Worm (Caenorhabditis elegans): Measurements from ENCODE around the gene nasp-2.

Gene nasp-2

DNA sequence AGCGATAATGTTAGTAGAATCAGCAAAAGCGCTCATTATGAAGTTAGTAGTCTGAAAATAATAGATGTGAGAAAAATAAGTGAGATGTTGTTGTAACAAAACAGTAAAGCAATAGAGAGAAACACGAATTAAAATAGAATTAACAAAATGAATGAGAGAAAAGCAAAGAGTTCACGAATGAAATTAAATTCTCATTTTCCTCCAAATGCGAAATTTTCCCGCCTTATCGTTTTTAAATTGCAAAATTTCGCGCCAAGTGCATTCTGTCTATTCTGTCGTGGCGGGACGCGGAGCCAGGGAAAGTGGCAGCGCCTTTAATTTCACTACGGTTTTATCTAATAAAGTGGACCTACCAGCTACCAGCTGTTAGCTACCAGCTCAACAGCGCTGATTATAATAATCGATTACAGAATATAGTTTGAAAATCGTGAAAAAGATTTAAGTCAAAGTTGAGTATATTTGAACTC lies at the start of gene nasp-2:
TSS of gene nasp-2 (minus strand) at position 51 of the 467 bp plus-strand sequence.
- TF ChIP-seq unc-62 (GFP tag; optimal IDR thresholded peaks at IDR 0.05), result no peak

DNA sequence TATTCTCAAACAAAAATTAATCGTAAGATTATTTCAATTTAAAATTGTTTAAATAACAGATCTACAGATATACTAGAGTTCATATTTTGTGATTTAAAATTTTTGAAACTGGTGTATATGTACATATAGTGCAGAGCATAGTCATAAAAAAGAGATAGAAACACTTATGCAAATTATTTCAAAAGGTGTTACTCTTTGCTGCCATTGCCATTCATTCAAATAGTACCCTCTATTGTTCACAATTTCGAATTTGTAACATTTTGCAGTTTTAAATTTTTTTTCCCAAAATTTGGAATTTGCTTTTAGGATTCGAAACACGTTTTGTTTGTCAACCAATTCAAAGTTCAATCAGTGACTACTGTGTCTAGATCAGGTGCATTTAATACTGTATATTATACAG lies 48.2 kb upstream of the nasp-2 start, which contains the start of gene F32H5.4:
TSS of gene F32H5.4 (plus strand) at position 301 of the 400 bp plus-strand sequence.
- TF ChIP-seq unc-62 (GFP tag; optimal IDR thresholded peaks at IDR 0.05), result no peak

DNA sequence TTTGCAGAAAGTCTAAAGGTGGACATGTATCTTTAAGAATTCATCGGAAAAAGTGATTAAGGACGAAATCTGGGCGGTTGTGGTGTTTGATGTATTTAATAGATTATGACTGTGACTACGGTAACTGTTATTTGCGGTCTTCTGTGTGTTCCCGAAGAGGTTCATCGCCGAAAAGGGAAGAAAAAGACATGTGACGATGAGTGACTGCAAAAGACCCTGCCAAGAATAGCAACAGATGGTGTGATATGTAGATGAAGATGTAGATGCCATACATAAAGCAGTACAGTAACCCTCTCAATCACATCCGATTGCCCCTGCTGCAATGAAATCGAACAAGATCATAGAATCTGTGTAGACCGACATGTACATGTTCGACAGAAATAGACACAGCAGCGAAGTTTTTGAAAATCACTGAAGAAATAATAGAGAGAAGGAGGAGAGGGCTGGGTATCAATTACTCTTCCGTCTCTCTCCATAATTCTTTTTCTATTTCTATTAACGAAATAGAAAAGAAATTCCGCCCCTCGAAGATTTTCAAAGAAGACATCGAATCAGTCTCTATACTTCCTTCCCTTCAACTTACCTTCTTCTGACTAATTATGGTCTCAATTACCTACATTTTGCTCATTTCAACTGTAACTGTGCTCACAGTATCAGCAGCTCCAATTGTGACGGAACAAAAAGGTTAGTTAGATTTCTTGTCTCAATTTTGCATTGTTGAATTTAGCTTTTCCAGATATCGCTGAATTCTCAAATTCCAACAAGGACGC lies 46.9 kb upstream of the nasp-2 start, which contains the start of gene F32H5.3:
TSS of gene F32H5.3 (plus strand) at position 513 of the 770 bp plus-strand sequence.
- no peak for TF ChIP-seq unc-62 (GFP tag; optimal IDR thresholded peaks at IDR 0.05)

DNA sequence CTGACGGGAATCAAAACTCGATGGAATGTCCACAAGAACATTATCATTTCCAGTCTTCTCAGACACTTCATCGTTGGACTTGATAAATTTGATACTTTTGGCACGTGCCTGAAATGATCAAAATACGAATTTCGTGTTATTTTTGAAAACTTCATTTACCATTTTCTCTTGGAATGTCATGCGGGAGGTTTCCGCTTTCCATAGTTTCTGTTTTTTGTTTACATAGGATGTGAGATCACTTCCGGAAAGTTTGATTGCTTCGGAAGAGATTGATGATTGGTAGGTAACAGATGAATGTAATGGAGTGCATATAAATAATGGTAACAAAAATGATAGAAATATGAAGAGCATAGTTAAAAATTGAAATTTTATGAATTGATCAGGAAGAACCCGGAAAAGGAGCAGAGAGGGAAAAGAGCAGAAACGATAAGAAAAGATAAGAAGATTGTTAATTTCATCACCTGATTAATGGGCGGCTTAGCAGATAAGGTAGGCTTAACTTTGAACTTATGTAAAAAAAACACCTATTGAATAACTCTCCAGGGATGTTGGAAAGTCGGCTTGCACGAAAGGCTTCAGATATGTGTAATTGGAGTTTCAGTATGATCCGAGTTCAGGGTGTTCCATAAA lies 45.7 kb upstream of the nasp-2 start, which contains the start of gene F32H5.1:
TSS of gene F32H5.1 (minus strand) at position 386 of the 630 bp plus-strand sequence.
- TF ChIP-seq unc-62 (GFP tag; optimal IDR thresholded peaks at IDR 0.05), result no peak

DNA sequence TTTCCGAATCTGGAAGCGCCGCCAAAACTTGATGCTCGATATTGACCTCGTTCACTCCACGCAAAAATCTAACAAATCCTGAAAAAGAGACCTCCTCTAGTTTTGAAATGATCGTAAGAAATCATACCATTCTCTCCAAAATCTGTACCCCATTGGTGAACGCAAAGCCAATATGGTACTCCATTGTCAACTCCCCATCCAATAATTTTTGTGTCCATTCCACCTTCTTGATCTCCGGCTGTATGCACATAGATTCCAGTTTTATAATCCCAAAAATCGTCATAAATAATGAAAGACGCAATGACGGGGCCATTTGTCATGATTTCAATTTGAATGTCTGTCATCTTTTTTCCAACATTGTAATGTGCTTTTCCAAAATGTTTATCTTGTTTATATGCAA lies 44.1 kb upstream of the nasp-2 start:
- TF ChIP-seq unc-62 (GFP tag; optimal IDR thresholded peaks at IDR 0.05), result no peak

DNA sequence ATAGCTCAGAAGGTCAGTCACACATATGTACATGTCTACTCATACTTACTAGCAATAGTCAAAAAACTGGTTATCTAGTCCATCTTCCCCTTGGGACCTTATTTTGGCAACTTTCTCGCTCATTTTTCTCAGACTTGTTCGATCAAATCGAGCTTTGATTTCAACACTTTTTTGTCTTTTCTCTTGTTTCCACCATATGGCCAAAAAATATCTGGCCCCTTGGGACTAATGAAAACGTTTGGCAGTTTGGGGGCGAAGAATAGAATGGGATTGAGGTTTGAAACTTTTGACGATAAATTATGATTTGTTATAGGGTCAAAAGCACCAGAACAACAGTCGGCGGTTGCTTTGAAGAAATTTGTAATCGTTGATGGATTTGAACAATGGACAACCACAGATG lies 40.4 kb upstream of the nasp-2 start:
- no peak for TF ChIP-seq unc-62 (GFP tag; optimal IDR thresholded peaks at IDR 0.05)

DNA sequence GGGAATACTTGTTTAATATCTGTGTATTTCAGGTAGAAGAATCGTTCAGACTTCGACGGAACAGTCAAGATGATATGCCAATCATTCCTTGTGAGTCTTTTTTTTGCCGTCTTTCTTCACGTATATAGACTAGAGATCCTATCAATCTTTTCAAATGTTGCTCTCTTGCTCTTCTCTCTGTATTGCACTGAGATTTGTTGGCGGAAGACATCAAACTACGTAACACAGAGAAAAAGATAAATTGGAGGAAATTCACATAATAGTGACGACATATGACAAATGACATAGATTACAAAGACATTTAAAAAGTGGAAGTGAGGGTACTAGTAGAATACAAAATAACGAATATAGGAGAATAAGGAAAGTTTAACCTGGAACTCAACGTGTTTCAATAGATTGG lies 39.7 kb upstream of the nasp-2 start:
- no peak for TF ChIP-seq unc-62 (GFP tag; optimal IDR thresholded peaks at IDR 0.05)

DNA sequence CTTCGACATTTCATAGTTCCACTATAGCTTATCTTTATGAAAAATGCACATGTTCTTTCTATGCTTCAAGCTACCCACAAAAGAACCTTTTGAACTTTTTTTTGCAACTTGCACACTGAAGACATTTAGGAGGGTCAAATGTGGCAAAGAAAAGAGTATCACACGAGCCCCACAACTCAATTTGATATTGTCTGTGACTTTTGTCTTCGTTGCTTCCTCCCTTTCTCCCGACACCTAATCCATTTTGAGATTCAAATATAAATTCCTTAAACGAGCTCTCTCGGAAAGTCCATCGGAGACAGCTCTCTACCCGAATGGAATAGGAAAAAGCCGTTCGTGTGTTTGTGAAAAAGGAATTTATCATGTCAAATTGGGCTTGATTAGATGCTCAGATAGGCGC lies 38.2 kb upstream of the nasp-2 start:
- TF ChIP-seq unc-62 (GFP tag; optimal IDR thresholded peaks at IDR 0.05), result no peak

DNA sequence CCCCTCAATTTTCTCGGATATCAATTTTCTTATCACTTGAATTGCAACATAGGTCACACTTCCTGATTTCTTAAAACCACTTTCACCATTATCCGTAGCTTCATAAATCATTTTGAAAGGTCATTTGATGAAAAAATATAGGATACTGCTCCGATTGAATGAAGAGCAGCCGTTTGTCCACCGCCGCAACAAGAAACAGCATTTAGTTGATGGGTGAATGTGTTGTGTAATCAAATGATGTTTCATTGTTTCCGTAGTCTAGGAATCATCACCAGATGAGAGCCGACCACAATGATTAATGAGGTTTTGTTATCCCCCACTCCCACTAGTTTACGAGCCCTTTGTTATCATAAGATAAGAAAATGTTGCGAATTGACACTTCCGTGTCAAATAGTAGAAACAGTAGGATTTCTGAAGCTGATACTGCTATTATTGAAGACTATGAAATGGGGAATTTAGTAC lies 33.8 kb upstream of the nasp-2 start, which contains the start of gene twk-43:
TSS of gene twk-43 (plus strand) at position 412 of the 462 bp plus-strand sequence.
- TF ChIP-seq unc-62 (GFP tag; optimal IDR thresholded peaks at IDR 0.05), result no peak

DNA sequence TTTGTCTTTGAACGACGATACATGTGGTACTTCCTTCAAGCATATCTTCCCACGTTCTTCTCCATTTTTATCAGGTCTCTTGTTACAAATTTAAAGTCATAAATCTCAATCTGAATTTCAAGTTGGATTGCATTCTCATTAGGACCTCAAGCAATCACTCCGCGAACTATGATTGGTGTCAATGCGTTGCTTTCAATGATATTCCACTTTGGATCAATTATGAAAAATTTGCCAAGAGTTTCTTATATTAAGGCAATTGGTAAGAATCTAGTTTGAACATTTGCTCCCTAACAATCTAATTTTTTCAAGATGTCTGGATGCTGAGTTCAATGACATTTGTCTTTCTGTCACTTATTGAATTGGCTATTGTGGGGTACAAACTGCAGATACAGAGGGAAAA lies 30.2 kb upstream of the nasp-2 start:
- no peak for TF ChIP-seq unc-62 (GFP tag; optimal IDR thresholded peaks at IDR 0.05)

DNA sequence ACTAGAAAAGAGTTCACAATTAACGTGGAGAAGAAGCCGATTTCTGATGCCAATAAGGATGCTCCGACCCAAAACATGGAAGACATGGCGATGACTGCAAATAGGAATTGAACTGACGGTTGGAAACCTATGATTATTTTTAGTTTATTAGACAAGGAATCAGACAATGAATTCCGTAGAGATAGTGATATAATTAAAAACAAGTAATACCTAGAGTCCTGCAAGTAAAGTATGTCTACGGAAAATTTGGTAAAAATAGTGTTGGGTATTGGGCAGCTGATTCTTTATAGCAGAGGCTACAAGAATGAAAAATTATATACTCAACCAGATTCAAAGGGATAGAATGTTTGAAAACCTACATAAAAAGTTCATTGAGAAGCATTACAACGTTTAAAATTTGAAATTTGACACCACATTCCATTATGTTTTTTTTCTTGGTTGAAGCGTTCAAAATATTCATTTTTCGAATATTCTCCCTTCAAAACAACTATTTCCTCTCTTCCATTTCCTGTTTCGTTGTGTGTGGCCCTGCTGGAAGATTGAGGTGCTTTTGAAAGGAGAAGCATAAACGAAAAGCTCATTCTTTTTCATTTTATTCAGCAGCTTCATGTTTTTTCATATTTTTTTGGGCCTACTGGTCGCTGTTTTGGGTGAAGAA lies 27.7 kb upstream of the nasp-2 start, which contains the start of the genes str-4 and lgc-48:
TSS of gene str-4 (minus strand) at position 101 of the 658 bp plus-strand sequence.
TSS of gene lgc-48 (plus strand) at position 608 of the 658 bp plus-strand sequence.
- TF ChIP-seq unc-62 (GFP tag; optimal IDR thresholded peaks at IDR 0.05), result no peak

DNA sequence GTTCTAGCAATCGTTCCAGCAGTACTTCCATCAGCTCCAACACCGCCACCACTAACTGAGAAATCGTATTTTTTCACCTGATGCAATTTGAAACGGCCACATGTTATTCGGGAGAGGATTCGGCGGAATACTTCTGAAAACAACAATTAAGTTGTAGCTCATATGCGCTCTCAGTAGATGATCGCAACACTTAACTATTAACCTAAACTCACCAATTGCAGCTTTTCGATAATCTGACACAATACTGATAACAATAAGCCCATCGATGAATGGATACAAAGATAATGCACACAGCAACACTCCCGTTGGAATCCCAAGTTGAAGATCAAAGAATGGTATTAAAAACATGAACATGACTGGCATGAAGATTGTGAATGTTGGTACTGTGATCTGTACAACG lies 26.0 kb upstream of the nasp-2 start:
- TF ChIP-seq unc-62 (GFP tag; optimal IDR thresholded peaks at IDR 0.05), result no peak

DNA sequence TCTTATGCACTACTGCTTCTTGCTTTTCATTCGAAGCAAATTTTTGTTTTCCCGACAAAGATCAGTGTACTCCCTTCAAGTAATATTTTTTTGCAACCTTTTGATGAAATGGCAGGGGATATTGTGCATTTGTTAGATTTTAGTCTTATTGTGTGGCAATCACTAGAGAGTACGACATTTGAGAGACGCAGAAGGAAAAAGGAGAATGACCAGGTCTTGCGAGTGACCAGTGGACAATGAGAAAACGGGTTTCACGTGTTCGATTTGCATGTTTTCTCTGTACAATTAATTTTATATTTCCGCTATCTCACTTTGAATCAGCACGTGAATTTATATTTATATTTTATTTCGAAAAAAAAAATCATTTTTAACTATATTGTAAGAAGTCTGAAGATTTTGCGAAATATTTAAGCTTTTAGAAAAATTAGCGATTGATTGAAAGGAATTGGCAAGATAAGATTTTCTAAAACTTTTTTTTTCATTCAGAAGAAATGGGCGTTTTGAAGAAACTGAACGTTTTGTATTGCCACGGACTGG lies 23.9 kb upstream of the nasp-2 start, which contains the start of gene C50B6.9:
TSS of gene C50B6.9 (plus strand) at position 487 of the 537 bp plus-strand sequence.
- TF ChIP-seq unc-62 (GFP tag; optimal IDR thresholded peaks at IDR 0.05), result no peak

DNA sequence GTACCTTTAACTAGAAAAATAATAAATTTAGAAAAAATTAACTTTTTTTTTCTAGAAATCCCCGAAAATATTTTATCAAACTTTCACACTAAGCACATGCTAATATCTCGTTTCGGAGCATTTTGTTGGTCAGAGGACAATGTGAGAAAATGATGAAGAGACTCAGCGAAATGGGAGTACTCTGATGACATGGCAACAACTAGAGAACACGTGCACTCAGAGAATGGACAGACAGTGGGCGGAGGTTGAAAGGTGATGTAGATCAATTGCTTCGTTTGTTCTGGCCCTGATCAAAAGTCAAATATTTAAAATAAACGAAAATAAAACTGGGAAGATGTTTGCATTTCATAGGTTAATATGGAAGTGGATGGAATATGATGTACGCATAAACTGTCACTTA lies 22.4 kb upstream of the nasp-2 start:
- TF ChIP-seq unc-62 (GFP tag; optimal IDR thresholded peaks at IDR 0.05), result no peak

DNA sequence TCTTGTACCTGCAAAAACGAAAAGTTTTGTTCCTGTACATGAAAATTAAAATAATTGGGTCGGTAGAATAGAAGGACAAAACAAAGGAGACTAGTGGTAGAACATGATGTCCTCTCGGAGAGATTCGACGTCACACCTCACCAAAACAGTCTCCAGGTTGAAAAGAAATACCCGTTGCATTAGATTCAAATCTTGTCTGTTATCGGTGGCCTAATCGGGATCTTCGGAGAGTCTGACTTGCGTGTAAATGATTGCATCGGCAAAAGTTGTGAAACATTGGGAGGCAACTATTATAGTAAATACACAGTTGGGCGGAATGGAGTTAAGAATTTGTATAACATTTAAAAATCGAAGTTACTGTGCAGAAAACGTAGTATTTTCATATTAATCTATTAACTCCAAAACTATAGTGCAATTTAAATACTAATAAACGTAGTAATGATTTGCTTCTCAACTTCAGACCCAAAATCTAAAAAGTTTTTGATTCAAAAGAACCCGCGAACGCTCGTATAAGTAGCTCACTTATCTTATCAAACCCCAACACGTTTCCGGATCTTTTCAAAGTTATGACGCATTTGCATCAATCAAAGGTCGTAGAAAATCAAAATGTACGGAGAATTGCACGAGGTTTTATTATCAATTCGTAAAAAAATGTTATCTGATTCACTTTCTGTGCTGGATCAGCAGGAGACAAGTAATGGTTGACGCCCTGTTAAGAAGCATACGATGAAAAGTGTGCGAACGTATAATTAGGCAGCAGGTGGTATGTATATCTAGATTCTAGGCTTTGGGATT lies 21.5 kb upstream of the nasp-2 start, which contains the start of gene nhr-168:
TSS of gene nhr-168 (minus strand) at position 486 of the 795 bp plus-strand sequence.
- no peak for TF ChIP-seq unc-62 (GFP tag; optimal IDR thresholded peaks at IDR 0.05)
